Worm (Caenorhabditis elegans): Measurements from ENCODE around the gene acr-18.

The acr-18 gene

DNA sequence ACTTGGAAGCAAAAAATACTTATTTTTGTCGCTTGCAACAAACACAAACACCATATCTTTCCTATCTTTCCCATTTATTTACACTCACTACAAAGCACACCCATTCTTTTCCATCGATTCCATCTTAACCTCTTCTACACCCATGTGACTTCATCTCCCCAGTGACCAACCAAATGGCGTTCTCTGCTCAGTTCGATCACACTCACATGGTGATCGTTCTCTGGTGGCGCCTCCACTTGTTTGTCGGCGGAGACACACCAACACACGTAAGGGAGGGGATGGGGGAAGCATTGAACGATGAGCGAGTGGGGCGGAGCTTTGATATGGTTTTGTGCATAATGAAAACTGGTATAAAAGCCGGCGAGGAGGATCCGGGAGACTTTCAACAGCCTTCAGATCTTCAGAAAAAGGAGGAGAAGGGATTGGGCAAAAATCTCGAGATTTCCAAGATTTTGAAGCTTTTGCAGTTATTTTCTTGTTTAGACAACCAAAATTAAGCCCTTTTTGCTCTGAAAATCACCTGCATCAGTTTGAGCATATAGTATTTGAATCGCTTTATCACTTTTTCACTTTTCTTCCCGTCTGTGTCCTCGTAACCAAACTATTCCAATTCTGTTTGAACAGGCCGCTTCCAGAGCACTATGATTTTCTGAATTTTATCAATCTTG, 7.7 kb upstream of the acr-18 start (continued):
- TF ChIP-seq ztf-1 (GFP tag; conservative IDR thresholded peaks at IDR 0.05) (no peak), skn-1 (tag; optimal IDR thresholded peaks at IDR 0.05) (no peak), lin-39 (tag; optimal IDR thresholded peaks at IDR 0.05) (no peak), zag-1 (tag; optimal IDR thresholded peaks at IDR 0.05) (no peak), nhr-10 (tag; optimal IDR thresholded peaks at IDR 0.05) (no peak), nhr-11 (tag; optimal IDR thresholded peaks at IDR 0.05) (no peak), ztf-11 (tag; optimal IDR thresholded peaks at IDR 0.05) (no peak), fos-1 (tag; optimal IDR thresholded peaks at IDR 0.05) (no peak), elt-1 (tag; optimal IDR thresholded peaks at IDR 0.05) (no peak), F13H6.1 (tag; optimal IDR thresholded peaks at IDR 0.05) (peak; percentile 81), snpc-4 (tag; optimal IDR thresholded peaks at IDR 0.05) (peak; percentile 63), R02D3.7 (tag; optimal IDR thresholded peaks at IDR 0.05) (no peak), nhr-12 (tag; optimal IDR thresholded peaks at IDR 0.05) (no peak), peb-1 (tag; optimal IDR thresholded peaks at IDR 0.05) (no peak), C34F6.9 (tag; optimal IDR thresholded peaks at IDR 0.05) (peak; percentile 76), mdl-1 (tag; optimal IDR thresholded peaks at IDR 0.05) (peak; percentile 45 to 89), crh-2 (tag; optimal IDR thresholded peaks at IDR 0.05) (peak; percentile 83)

DNA sequence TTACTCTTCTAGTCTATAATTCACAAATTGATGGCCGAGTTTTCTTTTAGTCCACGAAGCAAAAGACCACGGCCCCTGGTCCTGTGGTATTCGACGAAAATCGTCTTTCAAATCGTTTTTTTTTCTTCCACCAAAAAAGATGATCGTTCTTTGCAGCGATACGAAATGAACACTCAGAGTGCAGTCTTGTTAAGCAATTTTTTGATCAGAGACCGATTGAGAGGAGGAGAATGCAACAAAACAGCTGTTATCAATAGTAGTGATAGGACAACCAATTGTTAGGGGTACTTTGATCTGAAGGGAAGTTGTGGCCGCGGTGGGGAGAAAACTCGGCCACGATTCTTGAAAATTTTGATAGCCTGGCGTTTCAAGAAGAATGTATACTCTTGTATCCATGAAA, 5.0 kb upstream of the acr-18 start:
- TF ChIP-seq sma-9 (GFP tag; optimal IDR thresholded peaks at IDR 0.05), result peak; percentile 95
- TF ChIP-seq sma-9 (tag; optimal IDR thresholded peaks at IDR 0.05), result no peak
- no peak for TF ChIP-seq ztf-1 (GFP tag; conservative IDR thresholded peaks at IDR 0.05)
- TF ChIP-seq zag-1 (tag; optimal IDR thresholded peaks at IDR 0.05), result no peak
- TF ChIP-seq elt-3 (tag; optimal IDR thresholded peaks at IDR 0.05), result no peak
- TF ChIP-seq sma-3 (GFP tag; optimal IDR thresholded peaks at IDR 0.05), result no peak
- no peak for TF ChIP-seq ceh-82 (tag; optimal IDR thresholded peaks at IDR 0.05)
- no peak for TF ChIP-seq ceh-16 (tag; optimal IDR thresholded peaks at IDR 0.05)
- TF ChIP-seq unc-62 (GFP tag; optimal IDR thresholded peaks at IDR 0.05), result no peak
- peak; percentile 38 for TF ChIP-seq gmeb-1 (tag; optimal IDR thresholded peaks at IDR 0.05)
- no peak for TF ChIP-seq mbf-1 (tag; optimal IDR thresholded peaks at IDR 0.05)
- TF ChIP-seq fos-1 (tag; optimal IDR thresholded peaks at IDR 0.05), result peak; percentile 52
- TF ChIP-seq ama-1 (optimal IDR thresholded peaks at IDR 0.05), result no peak
- peak; percentile 68 for TF ChIP-seq F13H6.1 (tag; optimal IDR thresholded peaks at IDR 0.05)
- no peak for TF ChIP-seq nhr-77 (tag; optimal IDR thresholded peaks at IDR 0.05)
- TF ChIP-seq unc-55 (GFP tag; optimal IDR thresholded peaks at IDR 0.05), result no peak
- peak; percentile 41 for TF ChIP-seq C34F6.9 (tag; optimal IDR thresholded peaks at IDR 0.05)
- no peak for TF ChIP-seq Y55F3AM.14 (GFP tag; optimal IDR thresholded peaks at IDR 0.05)
- TF ChIP-seq lsy-2 (tag; optimal IDR thresholded peaks at IDR 0.05), result peak in 1 of 2 experiments; percentile 49
- no peak for TF ChIP-seq elt-1 (tag; optimal IDR thresholded peaks at IDR 0.05)
- TF ChIP-seq ZK546.5 (tag; optimal IDR thresholded peaks at IDR 0.05), result no peak
- no peak for TF ChIP-seq snpc-4 (tag; optimal IDR thresholded peaks at IDR 0.05)
- TF ChIP-seq dmd-4 (tag; optimal IDR thresholded peaks at IDR 0.05), result no peak
- TF ChIP-seq peb-1 (tag; optimal IDR thresholded peaks at IDR 0.05), result no peak
- no peak for TF ChIP-seq ztf-4 (tag; optimal IDR thresholded peaks at IDR 0.05)
- no peak for TF ChIP-seq nhr-25 (tag; optimal IDR thresholded peaks at IDR 0.05)
- no peak for TF ChIP-seq skn-1 (tag; optimal IDR thresholded peaks at IDR 0.05)
- no peak for TF ChIP-seq R02D3.7 (tag; optimal IDR thresholded peaks at IDR 0.05)
- no peak for TF ChIP-seq unc-39 (tag; optimal IDR thresholded peaks at IDR 0.05)
- TF ChIP-seq nhr-23 (tag; optimal IDR thresholded peaks at IDR 0.05), result no peak
- TF ChIP-seq lin-39 (tag; optimal IDR thresholded peaks at IDR 0.05), result no peak
- TF ChIP-seq blmp-1 (tag; optimal IDR thresholded peaks at IDR 0.05; ENCODE audit: insufficient read depth), result no peak
- TF ChIP-seq alr-1 (tag; optimal IDR thresholded peaks at IDR 0.05), result no peak
- TF ChIP-seq sem-4 (tag; optimal IDR thresholded peaks at IDR 0.05), result no peak
- TF ChIP-seq nhr-6 (tag; optimal IDR thresholded peaks at IDR 0.05), result no peak
- no peak for TF ChIP-seq crh-2 (tag; optimal IDR thresholded peaks at IDR 0.05)
- no peak for TF ChIP-seq nhr-11 (tag; optimal IDR thresholded peaks at IDR 0.05)
- TF ChIP-seq nhr-12 (tag; optimal IDR thresholded peaks at IDR 0.05), result no peak
- TF ChIP-seq lin-13 (GFP tag; optimal IDR thresholded peaks at IDR 0.05), result no peak
- no peak for TF ChIP-seq nhr-237 (tag; optimal IDR thresholded peaks at IDR 0.05)
- no peak for TF ChIP-seq lin-11 (tag; optimal IDR thresholded peaks at IDR 0.05)
- peak; percentile 76 for TF ChIP-seq nhr-129 (tag; optimal IDR thresholded peaks at IDR 0.05)
- TF ChIP-seq nhr-10 (tag; optimal IDR thresholded peaks at IDR 0.05), result no peak
- no peak for TF ChIP-seq mdl-1 (tag; optimal IDR thresholded peaks at IDR 0.05)
- no peak for TF ChIP-seq mab-5 (tag; optimal IDR thresholded peaks at IDR 0.05)
- no peak for TF ChIP-seq egl-27 (tag; optimal IDR thresholded peaks at IDR 0.05)
- no peak for TF ChIP-seq aly-2 (tag; optimal IDR thresholded peaks at IDR 0.05)
- TF ChIP-seq nhr-21 (tag; optimal IDR thresholded peaks at IDR 0.05), result peak; percentile 60
- TF ChIP-seq ztf-11 (tag; optimal IDR thresholded peaks at IDR 0.05), result no peak
